Worm (Caenorhabditis elegans) whole organism, late embryonic: ENCODE results near the gene fbxa-208.

ENCODE experiments used
- F13H6.1 ChIP-seq: sonication (generic microtip); optimal IDR thresholded peaks from 2 replicates; lab custom pipeline; 2016; ENCODE audit warnings: missing genetic modification characterization, missing compliant biosample characterization
- K02D7.2 ChIP-seq: sonication (generic microtip); optimal IDR thresholded peaks from 2 replicates; lab custom pipeline; 2017; ENCODE audit warnings: mild to moderate bottlenecking, missing genetic modification characterization, missing compliant biosample characterization
- ama-1 ChIP-seq: fragments of 150-350 bp; optimal IDR thresholded peaks from 2 replicates; lab custom pipeline; 2014
- ceh-30 ChIP-seq: fragments of 150-350 bp; optimal IDR thresholded peaks from 2 replicates; lab custom pipeline; 2014; ENCODE audit warnings: missing biosample characterization, missing genetic modification characterization
- che-1 ChIP-seq: sonication (generic microtip); optimal IDR thresholded peaks from 2 replicates; lab custom pipeline; 2016; ENCODE audit warnings: mild to moderate bottlenecking, missing genetic modification characterization, missing compliant biosample characterization
- dmd-4 ChIP-seq: sonication (generic microtip); optimal IDR thresholded peaks from 2 replicates; lab custom pipeline; 2016; ENCODE audit warnings: borderline replicate concordance, missing genetic modification characterization, missing compliant biosample characterization
- lin-11 ChIP-seq: fragments of 200-800 bp; sonication (Bioruptor generic); optimal IDR thresholded peaks from 2 replicates; lab custom pipeline; 2018; ENCODE audit warnings: mild to moderate bottlenecking, missing genetic modification characterization, missing compliant biosample characterization
- pat-9 ChIP-seq: fragments of 200-800 bp; sonication (Bioruptor generic); optimal IDR thresholded peaks from 2 replicates; lab custom pipeline; 2018; ENCODE audit warnings: mild to moderate bottlenecking, missing genetic modification characterization, moderate library complexity, missing compliant biosample characterization
- sox-4 ChIP-seq: sonication (generic microtip); optimal IDR thresholded peaks from 2 replicates; lab custom pipeline; 2017; ENCODE audit warnings: mild to moderate bottlenecking, missing genetic modification characterization, inconsistent platforms, missing compliant biosample characterization
- ttx-3 ChIP-seq: sonication (generic microtip); optimal IDR thresholded peaks from 2 replicates; lab custom pipeline; 2016; ENCODE audit warnings: missing genetic modification reagents, missing genetic modification characterization, missing compliant biosample characterization
- ztf-16 ChIP-seq: sonication (generic microtip); optimal IDR thresholded peaks from 2 replicates; lab custom pipeline; 2017; ENCODE audit warnings: missing genetic modification characterization, missing compliant biosample characterization

- TF ChIP-seq K02D7.2 (tag; lab: Kevin White, UChicago): no peak
- no peak for TF ChIP-seq ztf-16 (tag; lab: Kevin White, UChicago)
- TF ChIP-seq ttx-3 (tag; lab: Kevin White, UChicago): no peak
- TF ChIP-seq pat-9: no peak
- no peak for TF ChIP-seq ama-1
- TF ChIP-seq ceh-30 (tag; lab: Kevin White, UChicago): no peak
- TF ChIP-seq lin-11: no peak
- TF ChIP-seq sox-4 (tag; lab: Kevin White, UChicago): no peak
- no peak for TF ChIP-seq che-1 (tag; lab: Kevin White, UChicago)
- no peak for TF ChIP-seq dmd-4 (tag; lab: Kevin White, UChicago)
- TF ChIP-seq F13H6.1 (tag; lab: Kevin White, UChicago): no peak
Observed at ce11 chrIII:1238704-1239103, 17.9 kb upstream of the fbxa-208 start, which contains the start of gene fbxa-61.
